Worm (Caenorhabditis elegans) whole organism, late embryonic: ENCODE results near the gene him-14.

Experiments used
- C38D4.7 ChIP-seq: fragments of 200-800 bp; sonication (Bioruptor generic); optimal IDR thresholded peaks from 2 replicates; lab custom pipeline; 2018; ENCODE audit warnings: mild to moderate bottlenecking, missing genetic modification characterization, moderate library complexity, missing compliant biosample characterization
- ama-1 ChIP-seq: fragments of 150-350 bp; optimal IDR thresholded peaks from 2 replicates; lab custom pipeline; 2014
- ceh-34 ChIP-seq: sonication (generic microtip); optimal IDR thresholded peaks from 2 replicates; lab custom pipeline; 2016; ENCODE audit warnings: mild to moderate bottlenecking, missing genetic modification characterization, missing compliant biosample characterization
- dve-1 ChIP-seq: sonication (generic microtip); optimal IDR thresholded peaks from 2 replicates; lab custom pipeline; 2017; ENCODE audit warnings: antibody characterized with exemption, mild to moderate bottlenecking, missing genetic modification characterization, missing compliant biosample characterization
- ets-4 ChIP-seq: sonication (generic microtip); optimal IDR thresholded peaks from 2 replicates; lab custom pipeline; 2016; ENCODE audit warnings: missing genetic modification characterization, missing compliant biosample characterization
- fax-1 ChIP-seq: sonication (generic microtip); optimal IDR thresholded peaks from 2 replicates; lab custom pipeline; 2016; ENCODE audit warnings: missing genotype, missing genetic modification characterization, missing compliant biosample characterization
- hlh-6 ChIP-seq: sonication (generic microtip); optimal IDR thresholded peaks from 2 replicates; lab custom pipeline; 2016; ENCODE audit warnings: missing genotype, missing genetic modification characterization, missing compliant biosample characterization
- nhr-11 ChIP-seq: fragments of 150-350 bp; optimal IDR thresholded peaks from 2 replicates; lab custom pipeline; 2014; ENCODE audit warnings: missing biosample characterization, missing genetic modification characterization
- ref-2 ChIP-seq: sonication (generic microtip); optimal IDR thresholded peaks from 2 replicates; lab custom pipeline; 2016; ENCODE audit warnings: missing genetic modification characterization, missing compliant biosample characterization

DNA sequence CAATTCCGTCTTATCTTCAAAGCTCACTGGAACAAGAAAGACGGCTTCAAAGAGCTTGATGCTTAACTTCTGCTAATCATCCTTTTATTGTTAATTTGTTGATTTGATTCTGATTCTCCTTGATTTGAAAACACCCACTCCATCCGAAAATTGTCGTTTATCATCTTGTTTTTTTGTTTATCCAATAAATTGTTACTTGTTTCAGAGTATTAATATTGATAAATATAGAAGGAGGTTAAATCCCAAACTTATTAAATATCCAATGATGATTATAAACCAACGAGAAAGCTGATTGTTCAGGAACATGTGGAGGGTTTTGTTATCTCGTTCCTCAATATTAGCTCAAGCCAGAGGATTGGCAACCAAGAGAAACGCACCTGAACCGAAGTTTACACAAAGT lies 43.0 kb upstream of the him-14 start, which contains the start of gene F10E7.6:
- no peak for TF ChIP-seq ref-2
- no peak for TF ChIP-seq ama-1
- TF ChIP-seq hlh-6 = no peak
- TF ChIP-seq C38D4.7 (GFP tag; lab: Kevin White, UChicago) = no peak
- TF ChIP-seq fax-1 (tag; lab: Kevin White, UChicago) = no peak
- no peak for TF ChIP-seq dve-1 (tag; lab: Kevin White, UChicago)
- no peak for TF ChIP-seq ceh-34 (tag; lab: Kevin White, UChicago)
- TF ChIP-seq ets-4 (tag; lab: Kevin White, UChicago) = no peak
- no peak for TF ChIP-seq nhr-11 (tag; lab: Kevin White, UChicago)
